Fruit fly (Drosophila melanogaster) whole organism, prepupa: ENCODE measurements around the gene Rpp21.

ENCODE experiments used
- CG1621 ChIP-seq: fragments of 200-800 bp; sonication (Bioruptor generic); optimal IDR thresholded peaks from 3 replicates; lab custom pipeline; 2018; ENCODE audit warnings: missing biosample characterization, mild to moderate bottlenecking, missing genetic modification characterization
- CG16779 ChIP-seq: fragments of 200-800 bp; sonication (Bioruptor generic); optimal IDR thresholded peaks from 3 replicates; lab custom pipeline; 2017; ENCODE audit warnings: missing biosample characterization, mild to moderate bottlenecking, missing genetic modification characterization
- CG31627 ChIP-seq: fragments of 200-800 bp; sonication (Bioruptor generic); optimal IDR thresholded peaks from 3 replicates; lab custom pipeline; 2016; ENCODE audit warnings: missing biosample characterization, missing genetic modification characterization
- Eip78C ChIP-seq: fragments of 200-800 bp; sonication (Bioruptor generic); peaks from one replicate; lab custom pipeline; 2016; ENCODE audit warnings: missing biosample characterization, missing genetic modification characterization
- Ets21C ChIP-seq: fragments of 200-800 bp; sonication (Bioruptor generic); optimal IDR thresholded peaks from 3 replicates; lab custom pipeline; 2016; ENCODE audit warnings: missing biosample characterization, missing genetic modification characterization
- Ets96B ChIP-seq: fragments of 200-800 bp; optimal IDR thresholded peaks from 2 replicates; lab custom pipeline; 2019; ENCODE audit warnings: missing biosample characterization, mild to moderate bottlenecking, missing genetic modification characterization, moderate library complexity
- OdsH ChIP-seq: fragments of 200-800 bp; sonication (Bioruptor generic); optimal IDR thresholded peaks from 3 replicates; lab custom pipeline; 2016; ENCODE audit warnings: missing biosample characterization, missing genetic modification characterization
- eg ChIP-seq: fragments of 200-800 bp; sonication (Bioruptor generic); IDR thresholded peaks from 3 replicates; pipeline ENCODE4 v1.3.6; 2022; ENCODE audit warnings: missing biosample characterization, missing genetic modification characterization
- svp ChIP-seq: fragments of 200-800 bp; sonication (Bioruptor generic); peaks from one replicate; lab custom pipeline; 2016; ENCODE audit warnings: missing biosample characterization, missing genetic modification characterization

- no peak for TF ChIP-seq OdsH (GFP tag; lab: Kevin White, UChicago)
- no peak for TF ChIP-seq CG1621 (tag; lab: Kevin White, UChicago)
- TF ChIP-seq svp (GFP tag; lab: Kevin White, UChicago) = no peak
- TF ChIP-seq Eip78C (GFP tag; lab: Kevin White, UChicago) = no peak
- no peak for TF ChIP-seq Ets96B (tag; lab: Kevin White, UChicago)
- no peak for TF ChIP-seq eg
- TF ChIP-seq CG16779 (tag; lab: Kevin White, UChicago) = no peak
- no peak for TF ChIP-seq CG31627 (GFP tag; lab: Kevin White, UChicago)
- no peak for TF ChIP-seq Ets21C (GFP tag; lab: Kevin White, UChicago)
These were observed 18.9 kb upstream of the Rpp21 start, which contains the start of the genes TfIIA-S-2 and CG14631 for dm6 chrX:1011543-1012085.
